Fruit fly (Drosophila melanogaster) whole organism, wandering third instar larva: Measurements from ENCODE around the gene CG4842.
A peak's percentile ranks its signal among the peaks of the same experiment; 100 is the strongest.

Experiments
- CG32264 ChIP-seq: fragments of 200-800 bp; sonication (Bioruptor generic); optimal IDR thresholded peaks from 2 replicates; lab custom pipeline; 2016; ENCODE audit warnings: missing biosample characterization, missing genetic modification characterization
- CrebA ChIP-seq: fragments of 200-800 bp; sonication (Bioruptor generic); optimal IDR thresholded peaks from 2 replicates; lab custom pipeline; 2016; ENCODE audit warnings: missing biosample characterization, mild to moderate bottlenecking, missing genetic modification characterization, borderline replicate concordance
- Dfd ChIP-seq: fragments of >200 bp; optimal IDR thresholded peaks from 2 replicates; lab custom pipeline; 2017; ENCODE audit warnings: missing biosample characterization, missing genetic modification characterization
- Dif ChIP-seq: fragments of 200-275, 200-300 bp; sonication (Bioruptor generic); optimal IDR thresholded peaks from 2 replicates; lab custom pipeline; 2018; ENCODE audit warnings: missing biosample characterization, missing genetic modification characterization; ENCODE audit not compliant: partially characterized antibody
- GATAd ChIP-seq: sonication (Bioruptor generic); optimal IDR thresholded peaks from 2 replicates; lab custom pipeline; 2016; ENCODE audit warnings: missing biosample characterization, missing genetic modification characterization
- Hnf4 ChIP-seq: fragments of 200-800 bp; sonication (Bioruptor generic); optimal IDR thresholded peaks from 2 replicates; lab custom pipeline; 2016; ENCODE audit warnings: missing biosample characterization, mild to moderate bottlenecking, missing genetic modification characterization
- Hr78 ChIP-seq: fragments of >200 bp; optimal IDR thresholded peaks from 2 replicates; lab custom pipeline; 2017; ENCODE audit warnings: missing biosample characterization, missing genetic modification characterization
- Hr83 ChIP-seq: fragments of 200-300 bp; sonication (Bioruptor generic); optimal IDR thresholded peaks from 2 replicates; lab custom pipeline; 2016; ENCODE audit warnings: missing biosample characterization, mild to moderate bottlenecking, missing genetic modification characterization, moderate library complexity; ENCODE audit not compliant: poor library complexity, severe bottlenecking
- Jra ChIP-seq: sonication (Bioruptor generic); optimal IDR thresholded peaks from 2 replicates; lab custom pipeline; 2016; ENCODE audit warnings: missing biosample characterization, missing genetic modification characterization
- Mio ChIP-seq: sonication (Bioruptor generic); optimal IDR thresholded peaks from 2 replicates; lab custom pipeline; 2016; ENCODE audit warnings: missing biosample characterization, missing genetic modification characterization
- Myc ChIP-seq: fragments of >200 bp; optimal IDR thresholded peaks from 2 replicates; lab custom pipeline; 2017
- N ChIP-seq: fragments of >200 bp; optimal IDR thresholded peaks from 2 replicates; lab custom pipeline; 2018; ENCODE audit warnings: missing biosample characterization, missing external identifiers, missing genetic modification characterization
- OdsH ChIP-seq: fragments of 200-800 bp; sonication (Bioruptor generic); optimal IDR thresholded peaks from 2 replicates; lab custom pipeline; 2016; ENCODE audit warnings: missing biosample characterization, mild to moderate bottlenecking, missing genetic modification characterization
- Rel ChIP-seq, 2 experiments: fragments of 200-800 bp; sonication (Bioruptor generic) in 1 of 2; optimal IDR thresholded peaks; 2 replicates in 1 of 2; 3 replicates in 1 of 2; lab custom pipeline; 2016 to 2019; ENCODE audit warnings: mild to moderate bottlenecking in 2 of 2, missing biosample characterization in 2 of 2, missing genetic modification characterization in 2 of 2, moderate library complexity in 1 of 2
- Sp1 ChIP-seq: fragments of 200-800 bp; sonication (Bioruptor generic); optimal IDR thresholded peaks from 3 replicates; lab custom pipeline; 2019; ENCODE audit warnings: missing biosample characterization, mild to moderate bottlenecking, missing genetic modification characterization, moderate library complexity
- Vsx2 ChIP-seq: fragments of 200-300, 225-300 bp; sonication (Bioruptor generic); optimal IDR thresholded peaks from 2 replicates; lab custom pipeline; 2018; ENCODE audit warnings: missing biosample characterization, missing genetic modification characterization; ENCODE audit not compliant: partially characterized antibody
- br ChIP-seq: fragments of 200-800 bp; sonication (Bioruptor generic); optimal IDR thresholded peaks from 2 replicates; lab custom pipeline; 2016; ENCODE audit warnings: missing biosample characterization, missing genetic modification characterization
- dl ChIP-seq, 2 experiments: fragments of 175-275, 200-275 bp in 1 of 2; fragments of 200-275 bp in 1 of 2; sonication (Bioruptor generic); optimal IDR thresholded peaks; lab custom pipeline; 2018; ENCODE audit warnings: mild to moderate bottlenecking in 2 of 2, missing biosample characterization in 2 of 2, missing genetic modification characterization in 2 of 2, moderate library complexity in 2 of 2; ENCODE audit not compliant: partially characterized antibody in 2 of 2, insufficient read depth in 1 of 2
- dmrt93B ChIP-seq: fragments of 200-800 bp; sonication (Bioruptor generic); optimal IDR thresholded peaks from 2 replicates; lab custom pipeline; 2018; ENCODE audit warnings: missing biosample characterization, mild to moderate bottlenecking, missing genetic modification characterization
- foxo ChIP-seq, 2 experiments: fragments of 200-800 bp; sonication (Bioruptor generic); optimal IDR thresholded peaks; 2 replicates in 1 of 2; 3 replicates in 1 of 2; lab custom pipeline; 2016 to 2017; ENCODE audit warnings: missing biosample characterization in 2 of 2, missing genetic modification characterization in 2 of 2
- fru ChIP-seq: fragments of 200-800 bp; sonication (Bioruptor generic); optimal IDR thresholded peaks from 3 replicates; lab custom pipeline; 2016; ENCODE audit warnings: missing biosample characterization, mild to moderate bottlenecking, missing genetic modification characterization
- h ChIP-seq: fragments of 200-800 bp; sonication (Bioruptor generic); optimal IDR thresholded peaks from 3 replicates; lab custom pipeline; 2016; ENCODE audit warnings: missing biosample characterization, mild to moderate bottlenecking, missing genetic modification characterization
- jim ChIP-seq: fragments of 175-275, 200-325 bp; sonication (Bioruptor generic); optimal IDR thresholded peaks from 2 replicates; lab custom pipeline; 2016; ENCODE audit warnings: missing biosample characterization, mild to moderate bottlenecking, missing genetic modification characterization
- pan ChIP-seq: fragments of >200 bp; optimal IDR thresholded peaks from 2 replicates; lab custom pipeline; 2017
- psq ChIP-seq: fragments of 200-800 bp; sonication (Bioruptor generic); optimal IDR thresholded peaks from 3 replicates; lab custom pipeline; 2017; ENCODE audit warnings: missing biosample characterization, mild to moderate bottlenecking, missing genetic modification characterization, moderate library complexity
- rgr ChIP-seq: fragments of 200-800 bp; sonication (Bioruptor generic); optimal IDR thresholded peaks from 3 replicates; lab custom pipeline; 2016; ENCODE audit warnings: missing biosample characterization, mild to moderate bottlenecking, missing genetic modification characterization
- sage ChIP-seq: fragments of 200-800 bp; sonication (Bioruptor generic); optimal IDR thresholded peaks from 2 replicates; lab custom pipeline; 2016; ENCODE audit warnings: missing biosample characterization, mild to moderate bottlenecking, missing genetic modification characterization
- sv ChIP-seq: fragments of 200-800 bp; sonication (Bioruptor generic); optimal IDR thresholded peaks from 3 replicates; lab custom pipeline; 2016; ENCODE audit warnings: missing biosample characterization, missing genetic modification characterization
- tai ChIP-seq: sonication (Bioruptor generic); optimal IDR thresholded peaks from 2 replicates; lab custom pipeline; 2016; ENCODE audit warnings: missing biosample characterization, missing genetic modification characterization
- usp ChIP-seq: fragments of >200 bp; optimal IDR thresholded peaks from 2 replicates; lab custom pipeline; 2017; ENCODE audit warnings: missing biosample characterization, missing genetic modification characterization
- woc ChIP-seq: sonication (Bioruptor generic); optimal IDR thresholded peaks from 2 replicates; lab custom pipeline; 2016; ENCODE audit warnings: missing biosample characterization, mild to moderate bottlenecking, missing genetic modification characterization

The CG4842 gene

DNA sequence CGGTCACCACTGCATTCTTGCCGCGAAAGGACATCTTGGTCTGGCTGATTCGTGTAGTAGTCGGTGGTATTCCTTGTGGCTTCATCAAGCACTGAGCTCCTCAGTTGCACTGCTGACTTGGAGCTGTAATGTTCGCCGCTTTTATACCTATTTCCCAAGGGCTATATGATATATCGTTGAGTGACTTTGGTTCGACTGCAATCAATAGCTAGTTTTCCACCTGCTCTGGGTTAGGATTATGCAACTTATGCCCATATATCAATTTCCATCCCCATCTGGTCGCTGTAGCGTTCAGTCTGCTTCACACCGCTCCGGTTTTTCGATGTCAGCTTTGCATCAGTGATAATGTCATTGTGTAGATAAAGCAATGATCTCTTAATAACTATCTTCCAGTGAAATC lies 14.0 kb upstream of the CG4842 start, which contains the start of gene Pdh:
Pdh (minus strand) TSS at position 101 of the 400 bp plus-strand sequence.
- TF ChIP-seq Mio (GFP tag; lab: Kevin White, UChicago) (no peak), OdsH (GFP tag; lab: Kevin White, UChicago) (no peak), br (GFP tag; lab: Kevin White, UChicago) (no peak), Myc (lab: Kevin White, UChicago) (no peak), Vsx2 (no peak), psq (GFP tag; lab: Kevin White, UChicago) (no peak), N (GFP tag; lab: Kevin White, UChicago) (no peak), Hnf4 (GFP tag; lab: Kevin White, UChicago) (no peak), Jra (GFP tag; lab: Kevin White, UChicago) (no peak), foxo (GFP tag; optimal IDR thresholded peaks at IDR 0.05; lab: Kevin White, UChicago) (no peak), usp (GFP tag; lab: Kevin White, UChicago) (no peak), pan (lab: Kevin White, UChicago) (no peak), tai (GFP tag; lab: Kevin White, UChicago) (no peak), Rel (GFP tag; optimal IDR thresholded peaks at IDR 0.05; lab: Kevin White, UChicago) (no peak), Rel (tag; optimal IDR thresholded peaks at IDR 0.05; lab: Kevin White, UChicago) (no peak), rgr (GFP tag; lab: Kevin White, UChicago) (no peak), GATAd (GFP tag; lab: Kevin White, UChicago) (no peak)

DNA sequence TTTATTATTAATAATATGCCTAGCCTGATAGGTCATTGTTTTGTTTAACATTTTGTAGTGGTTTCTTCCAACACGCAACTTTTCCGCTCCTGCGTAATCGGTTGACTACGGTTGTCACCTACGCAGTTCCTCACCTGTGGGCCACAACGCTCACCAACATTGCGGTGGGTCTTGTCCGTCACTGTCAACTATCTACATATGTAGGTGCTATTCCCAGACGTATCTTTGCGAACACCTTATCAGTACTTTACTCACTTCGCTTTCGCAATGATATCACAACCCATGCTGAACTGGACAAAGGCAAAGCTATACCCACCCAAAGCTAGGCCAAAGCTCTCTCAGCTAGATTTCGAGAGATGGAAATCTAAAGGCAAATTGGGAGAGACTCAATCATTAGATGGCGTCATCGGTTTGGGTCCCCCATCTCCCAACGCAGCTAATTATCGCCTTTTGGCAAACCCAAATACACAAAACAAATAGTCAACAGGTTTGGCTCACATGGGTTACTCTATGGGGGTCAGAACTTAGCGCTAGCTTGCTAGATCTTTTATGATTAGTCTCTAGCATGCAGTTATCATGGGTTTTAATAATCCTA lies 11.9 kb upstream of the CG4842 start:
- TF ChIP-seq Dif (GFP tag; lab: Kevin White, UChicago) (peak; percentile 27), dmrt93B (GFP tag; lab: Kevin White, UChicago) (no peak), Vsx2 (peak; percentile 84)
- TF ChIP-seq, all 38 proteins: peak for 2

DNA sequence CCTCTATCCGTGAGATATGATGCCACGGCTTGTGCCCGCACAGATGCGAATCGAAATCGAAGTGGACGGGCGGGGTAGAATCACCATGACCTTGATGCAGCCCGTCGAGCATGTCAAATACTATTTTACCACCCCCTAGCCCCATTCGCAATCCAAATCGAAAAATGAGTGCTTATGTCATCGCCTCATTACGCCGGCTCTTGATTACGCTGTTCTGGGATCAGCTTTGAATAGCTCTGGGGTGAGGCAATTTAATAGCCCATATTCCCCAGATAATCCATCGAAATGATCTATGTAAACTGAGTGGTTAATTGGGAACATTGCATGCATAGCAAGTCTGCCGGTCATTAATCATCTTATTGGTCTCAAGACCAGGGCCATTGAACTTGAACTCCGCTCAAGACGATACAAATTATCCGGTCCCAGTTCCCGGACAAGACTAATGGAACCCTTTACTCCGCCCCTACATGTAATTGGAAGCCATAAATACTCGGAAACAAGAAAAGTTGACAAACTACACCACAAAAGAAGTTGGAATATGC lies 10.9 kb upstream of the CG4842 start:
- TF ChIP-seq N (GFP tag; lab: Kevin White, UChicago) = no peak
- TF ChIP-seq CrebA (GFP tag; lab: Kevin White, UChicago) = no peak
- TF ChIP-seq CG32264 (GFP tag; lab: Kevin White, UChicago) = no peak
- no peak for TF ChIP-seq Sp1 (GFP tag; lab: Kevin White, UChicago)
- TF ChIP-seq Dif (GFP tag; lab: Kevin White, UChicago) = no peak
- TF ChIP-seq Hr78 (GFP tag; lab: Kevin White, UChicago) = no peak
- TF ChIP-seq GATAd (GFP tag; lab: Kevin White, UChicago) = no peak
- TF ChIP-seq usp (GFP tag; lab: Kevin White, UChicago) = no peak
- no peak for TF ChIP-seq fru (GFP tag; lab: Kevin White, UChicago)
- no peak for TF ChIP-seq woc (GFP tag; lab: Kevin White, UChicago)
- TF ChIP-seq Dfd (GFP tag; lab: Kevin White, UChicago) = no peak
- no peak for TF ChIP-seq pan (lab: Kevin White, UChicago)

DNA sequence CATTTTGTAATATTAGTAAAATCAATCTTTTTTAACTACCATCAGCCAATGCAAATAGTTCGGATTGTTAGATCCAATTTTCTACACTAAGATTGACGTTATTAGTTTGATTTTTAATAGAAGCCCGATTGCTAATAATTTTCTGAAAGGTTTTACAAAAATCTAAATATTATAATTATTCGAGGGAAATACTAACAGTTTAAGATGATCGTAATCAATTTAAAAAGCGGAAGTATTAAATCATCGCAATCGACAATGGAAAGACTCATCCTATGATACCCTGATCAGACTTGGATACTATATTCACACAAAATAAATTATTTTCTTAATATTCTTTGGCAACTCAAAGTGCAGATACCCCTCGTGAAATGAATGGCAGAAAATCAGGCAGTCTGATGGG lies 10.3 kb upstream of the CG4842 start:
- TF ChIP-seq Sp1 (GFP tag; lab: Kevin White, UChicago) = no peak
- no peak for TF ChIP-seq OdsH (GFP tag; lab: Kevin White, UChicago)
- TF ChIP-seq h = no peak

DNA sequence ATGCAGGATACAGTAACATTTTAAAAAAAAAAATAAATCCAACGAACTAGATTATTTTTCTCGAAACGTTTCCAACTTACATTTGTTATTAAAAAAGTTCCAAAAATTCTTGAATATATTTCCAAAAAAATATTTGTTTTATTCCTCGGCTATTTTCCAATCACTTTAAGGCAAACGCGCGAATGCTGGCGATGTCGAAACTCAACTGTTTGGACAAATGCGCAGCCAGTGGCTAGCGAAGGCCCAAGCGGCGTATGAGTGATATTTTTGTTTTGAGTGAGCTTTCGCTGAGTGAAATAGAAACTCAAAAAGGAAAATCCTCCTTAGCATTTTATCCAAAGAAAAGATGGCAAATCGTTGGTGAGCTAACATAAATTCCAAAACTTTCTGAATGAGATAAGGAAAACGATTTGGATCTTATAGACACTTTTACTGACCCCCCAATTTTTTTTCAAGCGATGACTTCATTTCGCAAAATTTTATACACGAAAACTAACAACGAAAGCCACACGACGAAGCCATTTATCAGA lies 8.9 kb upstream of the CG4842 start, which contains the start of gene ringer:
ringer (minus strand) TSS at position 210 of the 530 bp plus-strand sequence.
- TF ChIP-seq OdsH (GFP tag; lab: Kevin White, UChicago) (no peak), dl (GFP tag; optimal IDR thresholded peaks at IDR 0.05; lab: Kevin White, UChicago; ENCODE audit: insufficient read depth in 1 of 2, partially characterized antibody in 2 of 2) (no peak), woc (GFP tag; lab: Kevin White, UChicago) (no peak), usp (GFP tag; lab: Kevin White, UChicago) (no peak), h (no peak), dmrt93B (GFP tag; lab: Kevin White, UChicago) (no peak), Hr78 (GFP tag; lab: Kevin White, UChicago) (no peak), pan (lab: Kevin White, UChicago) (no peak), CG32264 (GFP tag; lab: Kevin White, UChicago) (no peak), Hr83 (GFP tag; lab: Kevin White, UChicago) (no peak), Sp1 (GFP tag; lab: Kevin White, UChicago) (no peak), Dfd (GFP tag; lab: Kevin White, UChicago) (no peak), psq (GFP tag; lab: Kevin White, UChicago) (no peak), jim (GFP tag; lab: Kevin White, UChicago) (no peak), sv (GFP tag; lab: Kevin White, UChicago) (no peak), sage (GFP tag; lab: Kevin White, UChicago) (no peak), tai (GFP tag; lab: Kevin White, UChicago) (no peak), Myc (lab: Kevin White, UChicago) (no peak)
